Fruit fly (Drosophila melanogaster) whole organism, embryonic: Measurements from ENCODE around the gene CG33181.

Experiments used
- Aef1 ChIP-seq: fragments of 200-800 bp; sonication (Bioruptor generic); IDR thresholded peaks from 3 replicates; pipeline ENCODE4 v1.3.6; 2022; ENCODE audit warnings: missing biosample characterization, missing genetic modification characterization
- CG11504 ChIP-seq: fragments of 200-800 bp; sonication (Bioruptor generic); optimal IDR thresholded peaks from 3 replicates; lab custom pipeline; 2019; ENCODE audit warnings: missing biosample characterization, mild to moderate bottlenecking, missing genetic modification characterization, moderate library complexity
- CG12942 ChIP-seq: fragments of 200-800 bp; sonication (Bioruptor generic); optimal IDR thresholded peaks from 3 replicates; lab custom pipeline; 2016; ENCODE audit warnings: missing biosample characterization, missing genetic modification characterization
- CG15073 ChIP-seq: fragments of 200-800 bp; sonication (Bioruptor generic); optimal IDR thresholded peaks from 2 replicates; lab custom pipeline; 2016; ENCODE audit warnings: missing biosample characterization, missing genetic modification characterization
- CG17361 ChIP-seq: fragments of 200-800 bp; sonication (Bioruptor generic); IDR thresholded peaks from 3 replicates; pipeline ENCODE4 v1.3.6; 2022; ENCODE audit warnings: missing biosample characterization, missing genetic modification characterization
- CG18011 ChIP-seq: fragments of 200-800 bp; sonication (Bioruptor generic); optimal IDR thresholded peaks from 2 replicates; lab custom pipeline; 2017; ENCODE audit warnings: missing biosample characterization, missing genetic modification characterization, mild to moderate bottlenecking, moderate library complexity, missing genotype
- CG18619 ChIP-seq: fragments of 200-800 bp; sonication (Bioruptor generic); optimal IDR thresholded peaks from 3 replicates; lab custom pipeline; 2017; ENCODE audit warnings: missing biosample characterization, mild to moderate bottlenecking, missing genetic modification characterization
- CG2199 ChIP-seq: fragments of 200-800 bp; sonication (Bioruptor generic); IDR thresholded peaks from 3 replicates; pipeline ENCODE4 v1.3.6; 2022; ENCODE audit warnings: missing biosample characterization, missing genetic modification characterization
- CG2202 ChIP-seq: fragments of 200-800 bp; sonication (Bioruptor generic); optimal IDR thresholded peaks from 2 replicates; lab custom pipeline; 2018; ENCODE audit warnings: missing biosample characterization, mild to moderate bottlenecking, missing genetic modification characterization
- CG3163 ChIP-seq: fragments of 200-800 bp; sonication (Bioruptor generic); optimal IDR thresholded peaks from 3 replicates; lab custom pipeline; 2016; ENCODE audit warnings: missing biosample characterization, missing genetic modification characterization
- CG34376 ChIP-seq: fragments of 200-800 bp; sonication (Bioruptor generic); optimal IDR thresholded peaks from 2 replicates; lab custom pipeline; 2018; ENCODE audit warnings: missing biosample characterization, mild to moderate bottlenecking, missing genetic modification characterization
- CG4424 ChIP-seq: fragments of 200-800 bp; sonication (Bioruptor generic); optimal IDR thresholded peaks from 3 replicates; lab custom pipeline; 2016; ENCODE audit warnings: missing biosample characterization, missing genetic modification characterization
- CG5180 ChIP-seq: fragments of 200-800 bp; sonication (Bioruptor generic); optimal IDR thresholded peaks from 3 replicates; lab custom pipeline; 2017; ENCODE audit warnings: missing biosample characterization, missing genetic modification characterization, mild to moderate bottlenecking, moderate library complexity, missing genetic modification reagents
- CG7745 ChIP-seq: fragments of 200-800 bp; sonication (Bioruptor generic); optimal IDR thresholded peaks from 2 replicates; lab custom pipeline; 2018; ENCODE audit warnings: missing biosample characterization, mild to moderate bottlenecking, missing genetic modification characterization, moderate library complexity
- CG7786 ChIP-seq: fragments of 200-800 bp; sonication (Bioruptor generic); optimal IDR thresholded peaks from 2 replicates; lab custom pipeline; 2016; ENCODE audit warnings: missing biosample characterization, missing genetic modification characterization
- CG8281 ChIP-seq: fragments of 200-800 bp; sonication (Bioruptor generic); optimal IDR thresholded peaks from 2 replicates; lab custom pipeline; 2018; ENCODE audit warnings: missing biosample characterization, mild to moderate bottlenecking, missing genetic modification characterization, moderate library complexity
- CG8765 ChIP-seq: fragments of 200-800 bp; sonication (Bioruptor generic); IDR thresholded peaks from 2 replicates; pipeline ENCODE4 v1.3.6; 2022; ENCODE audit warnings: missing biosample characterization, missing genetic modification characterization
- CG8944 ChIP-seq: fragments of 200-800 bp; sonication (Bioruptor generic); optimal IDR thresholded peaks from 3 replicates; lab custom pipeline; 2016; ENCODE audit warnings: missing biosample characterization, missing genetic modification characterization
- CG9609 ChIP-seq: fragments of 200-800 bp; sonication (Bioruptor generic); optimal IDR thresholded peaks from 3 replicates; lab custom pipeline; 2016; ENCODE audit warnings: missing biosample characterization, missing genetic modification characterization
- CG9797 ChIP-seq: fragments of 200-800 bp; sonication (Bioruptor generic); optimal IDR thresholded peaks from 3 replicates; lab custom pipeline; 2018; ENCODE audit warnings: missing biosample characterization, mild to moderate bottlenecking, missing genetic modification characterization
- CG9817 ChIP-seq: fragments of 200-800 bp; sonication (Bioruptor generic); optimal IDR thresholded peaks from 2 replicates; lab custom pipeline; 2018; ENCODE audit warnings: missing biosample characterization, mild to moderate bottlenecking, missing genetic modification characterization, moderate library complexity
- Chrac-16 ChIP-seq: fragments of 200-800 bp; sonication (Bioruptor generic); optimal IDR thresholded peaks from 3 replicates; lab custom pipeline; 2016; ENCODE audit warnings: missing biosample characterization, missing genetic modification characterization
- Dbx ChIP-seq: fragments of 200-800 bp; sonication (Bioruptor generic); IDR thresholded peaks from 3 replicates; pipeline ENCODE4 v1.3.6; 2022; ENCODE audit warnings: missing biosample characterization, missing genetic modification characterization
- Doc3 ChIP-seq: fragments of 200-800 bp; sonication (Bioruptor generic); IDR thresholded peaks from 3 replicates; pipeline ENCODE4 v1.3.6; 2022; ENCODE audit warnings: missing biosample characterization, missing genetic modification characterization; ENCODE audit not compliant: partially characterized antibody
- Dref ChIP-seq: fragments of 200-800 bp; sonication (Bioruptor generic); IDR thresholded peaks from 2 replicates; pipeline ENCODE4 v1.3.6; 2022; ENCODE audit warnings: missing biosample characterization, missing genetic modification characterization
- GATAe ChIP-seq: fragments of 200-800 bp; sonication (Bioruptor generic); conservative IDR thresholded peaks from 2 replicates; pipeline ENCODE4 v1.3.6; 2022; ENCODE audit warnings: missing biosample characterization, missing genetic modification characterization
- H2.0 ChIP-seq: fragments of 200-800 bp; sonication (Bioruptor generic); IDR thresholded peaks from 2 replicates; pipeline ENCODE4 v1.3.6; 2022; ENCODE audit warnings: missing biosample characterization, missing genetic modification characterization
- Hr78 ChIP-seq, 2 experiments: fragments of 200-800 bp in 1 of 2; fragments of >200 bp in 1 of 2; sonication (Bioruptor generic) in 1 of 2; optimal IDR thresholded peaks; 2 replicates each; lab custom pipeline; 2017 to 2019; ENCODE audit warnings: missing biosample characterization in 2 of 2, missing genetic modification characterization in 2 of 2, mild to moderate bottlenecking in 1 of 2, moderate library complexity in 1 of 2
- NfI ChIP-seq: fragments of 200-800 bp; sonication (Bioruptor generic); optimal IDR thresholded peaks from 3 replicates; lab custom pipeline; 2018; ENCODE audit warnings: missing biosample characterization, mild to moderate bottlenecking, missing genetic modification characterization, moderate library complexity
- Optix ChIP-seq: fragments of 200-800 bp; sonication (Bioruptor generic); IDR thresholded peaks from 3 replicates; pipeline ENCODE4 v1.3.6; 2022; ENCODE audit warnings: missing biosample characterization, missing genetic modification characterization
- Side ChIP-seq: fragments of 200-800 bp; sonication (Bioruptor generic); optimal IDR thresholded peaks from 2 replicates; lab custom pipeline; 2016; ENCODE audit warnings: missing biosample characterization, missing genetic modification characterization
- amos ChIP-seq: fragments of 200-800 bp; sonication (Bioruptor generic); IDR thresholded peaks from 2 replicates; pipeline ENCODE4 v1.3.6; 2022; ENCODE audit warnings: missing biosample characterization, missing genetic modification characterization; ENCODE audit not compliant: partially characterized antibody
- ara ChIP-seq: fragments of 200-800 bp; sonication (Bioruptor generic); IDR thresholded peaks from 2 replicates; pipeline ENCODE4 v1.3.6; 2022; ENCODE audit warnings: missing biosample characterization, missing genetic modification characterization
- az2 ChIP-seq: fragments of 200-800 bp; sonication (Bioruptor generic); optimal IDR thresholded peaks from 3 replicates; lab custom pipeline; 2016; ENCODE audit warnings: missing biosample characterization, missing genetic modification characterization
- br ChIP-seq: fragments of >200 bp; optimal IDR thresholded peaks from 2 replicates; lab custom pipeline; 2017
- crp ChIP-seq, 2 experiments: fragments of 200-800 bp; sonication (Bioruptor generic); optimal IDR thresholded peaks; 2 replicates in 1 of 2; 3 replicates in 1 of 2; lab custom pipeline; 2017; ENCODE audit warnings: missing biosample characterization in 2 of 2, missing genetic modification characterization in 2 of 2, mild to moderate bottlenecking in 1 of 2, moderate library complexity in 1 of 2
- dati ChIP-seq: fragments of 200-800 bp; sonication (Bioruptor generic); IDR thresholded peaks from 2 replicates; pipeline ENCODE4 v1.3.6; 2022; ENCODE audit warnings: missing biosample characterization, missing genetic modification characterization
- gce ChIP-seq: fragments of 200-800 bp; sonication (Bioruptor generic); IDR thresholded peaks from 3 replicates; pipeline ENCODE4 v1.3.6; 2022; ENCODE audit warnings: missing biosample characterization, missing genetic modification characterization
- inv ChIP-seq: fragments of 200-800 bp; sonication (Bioruptor generic); IDR thresholded peaks from 2 replicates; pipeline ENCODE4 v1.3.6; 2022; ENCODE audit warnings: missing biosample characterization, missing genetic modification characterization; ENCODE audit not compliant: partially characterized antibody
- jing ChIP-seq: fragments of 200-800 bp; sonication (Bioruptor generic); optimal IDR thresholded peaks from 2 replicates; lab custom pipeline; 2018; ENCODE audit warnings: missing biosample characterization, mild to moderate bottlenecking, missing genetic modification characterization
- mam ChIP-seq: fragments of 200-800 bp; sonication (Bioruptor generic); optimal IDR thresholded peaks from 3 replicates; lab custom pipeline; 2016; ENCODE audit warnings: missing biosample characterization, missing genetic modification characterization
- pita ChIP-seq: fragments of 200-800 bp; sonication (Bioruptor generic); optimal IDR thresholded peaks from 2 replicates; lab custom pipeline; 2017; ENCODE audit warnings: missing biosample characterization, mild to moderate bottlenecking, missing genetic modification characterization
- pnt ChIP-seq: fragments of 200-800 bp; sonication (Bioruptor generic); optimal IDR thresholded peaks from 3 replicates; lab custom pipeline; 2016; ENCODE audit warnings: missing biosample characterization, missing genetic modification characterization
- psq ChIP-seq: fragments of 200-800 bp; sonication (Bioruptor generic); optimal IDR thresholded peaks from 2 replicates; lab custom pipeline; 2017; ENCODE audit warnings: missing biosample characterization, missing genetic modification characterization
- sc ChIP-seq, 3 experiments: fragments of >200 bp in 2 of 3; fragments of 200-800 bp in 1 of 3; sonication (Bioruptor generic) in 1 of 3; optimal IDR thresholded peaks; 2 replicates in 2 of 3; 3 replicates in 1 of 3; lab custom pipeline; 2017; ENCODE audit warnings: mild to moderate bottlenecking in 1 of 3, missing biosample characterization in 1 of 3, missing genetic modification characterization in 1 of 3, missing genetic modification reagents in 1 of 3
- sens-2 ChIP-seq: fragments of 200-800 bp; sonication (Bioruptor generic); IDR thresholded peaks from 2 replicates; pipeline ENCODE4 v1.3.6; 2022; ENCODE audit warnings: missing biosample characterization, missing genetic modification characterization
- sug ChIP-seq: fragments of 200-800 bp; optimal IDR thresholded peaks from 2 replicates; lab custom pipeline; 2019; ENCODE audit warnings: missing biosample characterization, mild to moderate bottlenecking, missing genetic modification characterization, moderate library complexity
- trh ChIP-seq: fragments of 200-800 bp; sonication (Bioruptor generic); optimal IDR thresholded peaks from 2 replicates; lab custom pipeline; 2016; ENCODE audit warnings: missing biosample characterization, missing genetic modification characterization
- vfl ChIP-seq: fragments of 200-800 bp; sonication (Bioruptor generic); optimal IDR thresholded peaks from 2 replicates; lab custom pipeline; 2016; ENCODE audit warnings: missing biosample characterization, missing genetic modification characterization
- yki ChIP-seq: fragments of >200 bp; optimal IDR thresholded peaks from 3 replicates; lab custom pipeline; 2018
- zen2 ChIP-seq: fragments of 200-800 bp; sonication (Bioruptor generic); IDR thresholded peaks from 3 replicates; pipeline ENCODE4 v1.3.6; 2022; ENCODE audit warnings: missing biosample characterization, missing genetic modification characterization; ENCODE audit not compliant: partially characterized antibody

The CG33181 gene

dm6 chrX:8538182-8538581 lies 49.0 kb downstream of the CG33181 start (continued):
- TF ChIP-seq CG9797 (GFP tag; lab: Kevin White, UChicago) (no peak), CG3163 (GFP tag; lab: Kevin White, UChicago) (no peak), sc (optimal IDR thresholded peaks at IDR 0.05; lab: Kevin White, UChicago) (no peak), sc (GFP tag; optimal IDR thresholded peaks at IDR 0.05; lab: Kevin White, UChicago) (peak; percentile 13), ara (GFP tag; lab: Robert Waterston, UW) (peak; percentile 63), pita (GFP tag; lab: Kevin White, UChicago) (no peak), CG7745 (no peak), dati (GFP tag; lab: Robert Waterston, UW) (no peak), NfI (peak; percentile 49), CG18011 (GFP tag; lab: Kevin White, UChicago) (no peak), jing (GFP tag; lab: Kevin White, UChicago) (peak; percentile 3), CG7786 (peak; percentile 9), trh (peak; percentile 26), CG11504 (tag; lab: Kevin White, UChicago) (peak; percentile 85), CG15073 (GFP tag; lab: Kevin White, UChicago) (no peak), vfl (GFP tag; lab: Kevin White, UChicago) (no peak), CG9609 (GFP tag; lab: Kevin White, UChicago) (peak; percentile 16), Chrac-16 (GFP tag; lab: Kevin White, UChicago) (peak; percentile 41), Hr78 (GFP tag; optimal IDR thresholded peaks at IDR 0.05; lab: Kevin White, UChicago) (peak in 1 of 2 experiments; percentile 4), CG34376 (GFP tag; lab: Kevin White, UChicago) (no peak), GATAe (no peak), CG2199 (no peak), Optix (GFP tag; lab: Robert Waterston, UW) (no peak), CG2202 (peak; percentile 22), sug (tag; lab: Kevin White, UChicago) (no peak), mam (GFP tag; lab: Kevin White, UChicago) (peak; percentile 48), Side (GFP tag; lab: Kevin White, UChicago) (peak; percentile 47), az2 (GFP tag; lab: Kevin White, UChicago) (peak; percentile 67), CG5180 (peak; percentile 10), H2.0 (GFP tag; lab: Robert Waterston, UW) (peak; percentile 52), pnt (peak; percentile 49), crp (GFP tag; optimal IDR thresholded peaks at IDR 0.05; lab: Kevin White, UChicago) (no peak), CG8281 (peak; percentile 39), zen2 (GFP tag; lab: Robert Waterston, UW) (no peak), CG18619 (peak; percentile 7), yki (no peak), gce (GFP tag; lab: Robert Waterston, UW) (0 out of 3 replicates have a peak, but pooled peaks have one; percentile 30), Doc3 (no peak), br (lab: Kevin White, UChicago) (no peak), Dbx (0 out of 3 replicates have a peak, but pooled peaks have one; percentile 45), CG12942 (GFP tag; lab: Kevin White, UChicago) (peak; percentile 17), amos (GFP tag; lab: Robert Waterston, UW) (no peak), CG4424 (GFP tag; lab: Kevin White, UChicago) (peak; percentile 58), CG9817 (tag; lab: Kevin White, UChicago) (peak; percentile 42), Dref (no peak), sens-2 (GFP tag; lab: Robert Waterston, UW) (0 out of 2 replicates have a peak, but pooled peaks have one; percentile 11), CG17361 (GFP tag; lab: Robert Waterston, UW) (0 out of 3 replicates have a peak, but pooled peaks have one; percentile 32), CG8765 (GFP tag; lab: Robert Waterston, UW) (no peak), CG8944 (GFP tag; lab: Kevin White, UChicago) (no peak), inv (GFP tag; lab: Robert Waterston, UW) (no peak), Aef1 (peak; percentile 55; the same call in 2 of the 3 replicates), psq (GFP tag; lab: Kevin White, UChicago) (no peak)
